Worm (Caenorhabditis elegans): Measurements from ENCODE around the gene moc-6.

ce11 chrIII:5221820-5222219 is 26.0 kb downstream of the moc-6 start:
- no peak for TF ChIP-seq lsy-2 (tag; optimal IDR thresholded peaks at IDR 0.05)
- no peak for TF ChIP-seq hlh-1 (tag; optimal IDR thresholded peaks at IDR 0.05)
- TF ChIP-seq snpc-4 (tag; optimal IDR thresholded peaks at IDR 0.05), result no peak
- TF ChIP-seq nhr-76 (tag; optimal IDR thresholded peaks at IDR 0.05), result no peak
- TF ChIP-seq M03D4.4 (tag; optimal IDR thresholded peaks at IDR 0.05), result no peak
- no peak for TF ChIP-seq nhr-12 (tag; optimal IDR thresholded peaks at IDR 0.05)
- TF ChIP-seq unc-62 (GFP tag; optimal IDR thresholded peaks at IDR 0.05), result no peak
- no peak for TF ChIP-seq unc-39 (tag; optimal IDR thresholded peaks at IDR 0.05)

Measured in whole organism, mixed stage, embryonic.